Fruit fly (Drosophila melanogaster) whole organism, wandering third instar larva: ENCODE measurements around the gene SMC1.

Experiments used
- Abd-B ChIP-seq: fragments of >200 bp; optimal IDR thresholded peaks from 2 replicates; lab custom pipeline; 2017; ENCODE audit warnings: missing biosample characterization, missing genetic modification characterization
- CG32264 ChIP-seq: fragments of 200-800 bp; sonication (Bioruptor generic); optimal IDR thresholded peaks from 2 replicates; lab custom pipeline; 2016; ENCODE audit warnings: missing biosample characterization, missing genetic modification characterization
- CG9705 ChIP-seq: fragments of 200-800 bp; sonication (Bioruptor generic); optimal IDR thresholded peaks from 2 replicates; lab custom pipeline; 2018; ENCODE audit warnings: missing biosample characterization, mild to moderate bottlenecking, missing genetic modification characterization
- CrebA ChIP-seq: fragments of 200-800 bp; sonication (Bioruptor generic); optimal IDR thresholded peaks from 2 replicates; lab custom pipeline; 2016; ENCODE audit warnings: missing biosample characterization, mild to moderate bottlenecking, missing genetic modification characterization, borderline replicate concordance
- Dfd ChIP-seq: fragments of >200 bp; optimal IDR thresholded peaks from 2 replicates; lab custom pipeline; 2017; ENCODE audit warnings: missing biosample characterization, missing genetic modification characterization
- Dif ChIP-seq: fragments of 200-275, 200-300 bp; sonication (Bioruptor generic); optimal IDR thresholded peaks from 2 replicates; lab custom pipeline; 2018; ENCODE audit warnings: missing biosample characterization, missing genetic modification characterization; ENCODE audit not compliant: partially characterized antibody
- GATAd ChIP-seq: sonication (Bioruptor generic); optimal IDR thresholded peaks from 2 replicates; lab custom pipeline; 2016; ENCODE audit warnings: missing biosample characterization, missing genetic modification characterization
- HLH106 ChIP-seq: fragments of 200-800 bp; optimal IDR thresholded peaks from 3 replicates; lab custom pipeline; 2019; ENCODE audit warnings: missing biosample characterization, mild to moderate bottlenecking, missing genetic modification characterization, moderate library complexity
- Hnf4 ChIP-seq: fragments of 200-800 bp; sonication (Bioruptor generic); optimal IDR thresholded peaks from 2 replicates; lab custom pipeline; 2016; ENCODE audit warnings: missing biosample characterization, mild to moderate bottlenecking, missing genetic modification characterization
- Hr78 ChIP-seq: fragments of >200 bp; optimal IDR thresholded peaks from 2 replicates; lab custom pipeline; 2017; ENCODE audit warnings: missing biosample characterization, missing genetic modification characterization
- Hr83 ChIP-seq: fragments of 200-300 bp; sonication (Bioruptor generic); optimal IDR thresholded peaks from 2 replicates; lab custom pipeline; 2016; ENCODE audit warnings: missing biosample characterization, mild to moderate bottlenecking, missing genetic modification characterization, moderate library complexity; ENCODE audit not compliant: poor library complexity, severe bottlenecking
- Jra ChIP-seq: sonication (Bioruptor generic); optimal IDR thresholded peaks from 2 replicates; lab custom pipeline; 2016; ENCODE audit warnings: missing biosample characterization, missing genetic modification characterization
- Mio ChIP-seq: sonication (Bioruptor generic); optimal IDR thresholded peaks from 2 replicates; lab custom pipeline; 2016; ENCODE audit warnings: missing biosample characterization, missing genetic modification characterization
- Myc ChIP-seq: fragments of >200 bp; optimal IDR thresholded peaks from 2 replicates; lab custom pipeline; 2017
- N ChIP-seq: fragments of >200 bp; optimal IDR thresholded peaks from 2 replicates; lab custom pipeline; 2018; ENCODE audit warnings: missing biosample characterization, missing external identifiers, missing genetic modification characterization
- OdsH ChIP-seq: fragments of 200-800 bp; sonication (Bioruptor generic); optimal IDR thresholded peaks from 2 replicates; lab custom pipeline; 2016; ENCODE audit warnings: missing biosample characterization, mild to moderate bottlenecking, missing genetic modification characterization
- Rel ChIP-seq, 2 experiments: fragments of 200-800 bp; sonication (Bioruptor generic) in 1 of 2; optimal IDR thresholded peaks; 2 replicates in 1 of 2; 3 replicates in 1 of 2; lab custom pipeline; 2016 to 2019; ENCODE audit warnings: mild to moderate bottlenecking in 2 of 2, missing biosample characterization in 2 of 2, missing genetic modification characterization in 2 of 2, moderate library complexity in 1 of 2
- Sp1 ChIP-seq: fragments of 200-800 bp; sonication (Bioruptor generic); optimal IDR thresholded peaks from 3 replicates; lab custom pipeline; 2019; ENCODE audit warnings: missing biosample characterization, mild to moderate bottlenecking, missing genetic modification characterization, moderate library complexity
- Vsx2 ChIP-seq: fragments of 200-300, 225-300 bp; sonication (Bioruptor generic); optimal IDR thresholded peaks from 2 replicates; lab custom pipeline; 2018; ENCODE audit warnings: missing biosample characterization, missing genetic modification characterization; ENCODE audit not compliant: partially characterized antibody
- br ChIP-seq: fragments of 200-800 bp; sonication (Bioruptor generic); optimal IDR thresholded peaks from 2 replicates; lab custom pipeline; 2016; ENCODE audit warnings: missing biosample characterization, missing genetic modification characterization
- brk ChIP-seq: fragments of 200-800 bp; sonication (Bioruptor generic); optimal IDR thresholded peaks from 2 replicates; lab custom pipeline; 2016; ENCODE audit warnings: missing biosample characterization, mild to moderate bottlenecking, missing genetic modification characterization
- dl ChIP-seq, 2 experiments: fragments of 175-275, 200-275 bp in 1 of 2; fragments of 200-275 bp in 1 of 2; sonication (Bioruptor generic); optimal IDR thresholded peaks; lab custom pipeline; 2018; ENCODE audit warnings: mild to moderate bottlenecking in 2 of 2, missing biosample characterization in 2 of 2, missing genetic modification characterization in 2 of 2, moderate library complexity in 2 of 2; ENCODE audit not compliant: partially characterized antibody in 2 of 2, insufficient read depth in 1 of 2
- dmrt93B ChIP-seq: fragments of 200-800 bp; sonication (Bioruptor generic); optimal IDR thresholded peaks from 2 replicates; lab custom pipeline; 2018; ENCODE audit warnings: missing biosample characterization, mild to moderate bottlenecking, missing genetic modification characterization
- dsf ChIP-seq: sonication (Bioruptor generic); optimal IDR thresholded peaks from 2 replicates; lab custom pipeline; 2016; ENCODE audit warnings: missing biosample characterization, missing genetic modification characterization, borderline replicate concordance
- ey ChIP-seq: fragments of 200-800 bp; sonication (Bioruptor generic); optimal IDR thresholded peaks from 2 replicates; lab custom pipeline; 2016; ENCODE audit warnings: missing biosample characterization, missing genetic modification characterization
- foxo ChIP-seq, 2 experiments: fragments of 200-800 bp; sonication (Bioruptor generic); optimal IDR thresholded peaks; 2 replicates in 1 of 2; 3 replicates in 1 of 2; lab custom pipeline; 2016 to 2017; ENCODE audit warnings: missing biosample characterization in 2 of 2, missing genetic modification characterization in 2 of 2
- fru ChIP-seq: fragments of 200-800 bp; sonication (Bioruptor generic); optimal IDR thresholded peaks from 3 replicates; lab custom pipeline; 2016; ENCODE audit warnings: missing biosample characterization, mild to moderate bottlenecking, missing genetic modification characterization
- h ChIP-seq: fragments of 200-800 bp; sonication (Bioruptor generic); optimal IDR thresholded peaks from 3 replicates; lab custom pipeline; 2016; ENCODE audit warnings: missing biosample characterization, mild to moderate bottlenecking, missing genetic modification characterization
- jim ChIP-seq: fragments of 175-275, 200-325 bp; sonication (Bioruptor generic); optimal IDR thresholded peaks from 2 replicates; lab custom pipeline; 2016; ENCODE audit warnings: missing biosample characterization, mild to moderate bottlenecking, missing genetic modification characterization
- lola ChIP-seq: fragments of >200 bp; optimal IDR thresholded peaks from 2 replicates; lab custom pipeline; 2017; ENCODE audit warnings: missing biosample characterization, missing genetic modification characterization
- pan ChIP-seq: fragments of >200 bp; optimal IDR thresholded peaks from 2 replicates; lab custom pipeline; 2017
- psq ChIP-seq: fragments of 200-800 bp; sonication (Bioruptor generic); optimal IDR thresholded peaks from 3 replicates; lab custom pipeline; 2017; ENCODE audit warnings: missing biosample characterization, mild to moderate bottlenecking, missing genetic modification characterization, moderate library complexity
- rgr ChIP-seq: fragments of 200-800 bp; sonication (Bioruptor generic); optimal IDR thresholded peaks from 3 replicates; lab custom pipeline; 2016; ENCODE audit warnings: missing biosample characterization, mild to moderate bottlenecking, missing genetic modification characterization
- sage ChIP-seq: fragments of 200-800 bp; sonication (Bioruptor generic); optimal IDR thresholded peaks from 2 replicates; lab custom pipeline; 2016; ENCODE audit warnings: missing biosample characterization, mild to moderate bottlenecking, missing genetic modification characterization
- sv ChIP-seq: fragments of 200-800 bp; sonication (Bioruptor generic); optimal IDR thresholded peaks from 3 replicates; lab custom pipeline; 2016; ENCODE audit warnings: missing biosample characterization, missing genetic modification characterization
- tai ChIP-seq: sonication (Bioruptor generic); optimal IDR thresholded peaks from 2 replicates; lab custom pipeline; 2016; ENCODE audit warnings: missing biosample characterization, missing genetic modification characterization
- usp ChIP-seq: fragments of >200 bp; optimal IDR thresholded peaks from 2 replicates; lab custom pipeline; 2017; ENCODE audit warnings: missing biosample characterization, missing genetic modification characterization
- woc ChIP-seq: sonication (Bioruptor generic); optimal IDR thresholded peaks from 2 replicates; lab custom pipeline; 2016; ENCODE audit warnings: missing biosample characterization, mild to moderate bottlenecking, missing genetic modification characterization

The SMC1 gene

DNA sequence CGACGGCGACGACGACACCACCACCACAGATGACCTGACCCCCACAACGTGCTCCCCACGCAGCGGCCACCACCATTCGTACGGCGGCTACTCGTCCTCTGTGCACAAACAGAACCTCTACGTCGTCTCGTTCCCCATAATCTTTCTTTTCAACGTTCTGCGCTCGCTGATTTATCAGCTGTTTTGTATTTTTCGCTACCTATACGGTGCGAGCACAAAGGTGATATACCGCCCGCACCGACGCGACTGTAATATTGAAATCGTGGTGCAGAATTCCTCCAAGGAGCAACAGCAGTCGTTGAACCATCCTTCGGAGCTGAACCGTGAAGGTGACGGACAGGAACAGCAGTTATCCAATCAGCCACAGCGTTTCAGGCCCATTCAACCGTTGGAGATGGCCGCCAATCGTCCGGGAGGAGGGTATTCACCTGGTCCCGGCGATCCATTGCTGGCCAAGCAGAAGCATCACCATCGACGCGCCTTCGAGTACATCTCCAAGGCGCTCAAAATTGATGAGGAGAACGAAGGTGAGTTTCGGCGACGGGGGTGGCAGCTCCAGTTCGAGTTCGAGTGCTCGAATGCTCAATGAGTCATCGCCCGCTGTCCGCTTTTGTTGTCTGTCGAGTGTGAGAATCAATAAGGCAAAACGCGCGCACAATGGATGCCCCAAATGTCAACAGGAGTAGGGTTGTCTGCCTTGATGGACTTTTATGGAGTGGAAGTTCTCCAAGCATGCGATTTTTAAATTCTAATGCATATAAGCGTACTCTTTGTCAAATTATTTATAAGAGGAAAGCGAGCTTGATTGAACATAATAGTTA is 19.1 kb upstream of the SMC1 start, which contains the start of gene Miro (continued):
- TF ChIP-seq foxo (GFP tag; optimal IDR thresholded peaks at IDR 0.05; lab: Kevin White, UChicago), result peak in 1 of 2 experiments; percentile 46

DNA sequence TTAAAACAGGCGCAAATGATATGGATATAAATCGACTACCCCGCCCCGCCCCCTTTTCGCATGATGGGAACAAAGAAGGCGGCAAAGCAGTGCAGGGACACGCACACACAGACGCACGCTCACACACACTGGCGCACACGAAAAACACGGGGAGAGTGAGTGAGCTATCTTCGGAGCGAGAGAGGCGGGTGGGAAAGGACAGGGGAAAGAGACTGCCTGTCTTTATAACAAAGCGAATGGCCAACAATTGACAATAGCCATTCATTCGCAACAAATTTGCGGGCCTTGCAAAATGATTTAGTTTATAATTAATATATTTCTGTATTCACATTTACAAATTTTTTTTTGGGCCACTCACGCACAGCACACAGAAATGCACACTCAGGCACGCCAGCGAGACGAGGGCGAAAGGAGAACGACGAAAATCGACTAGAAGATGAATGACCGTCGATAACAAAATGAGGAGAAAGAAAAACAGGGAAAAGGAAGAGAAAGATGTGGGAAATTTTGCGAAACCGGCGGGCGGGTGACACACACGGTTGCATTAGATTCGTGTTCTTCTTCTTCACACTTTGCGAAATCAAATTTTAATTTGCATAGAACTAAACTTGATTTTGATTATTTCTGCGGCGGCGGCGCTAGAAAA is 11.4 kb upstream of the SMC1 start:
- no peak for TF ChIP-seq Mio (GFP tag; lab: Kevin White, UChicago)
- no peak for TF ChIP-seq lola (GFP tag; lab: Kevin White, UChicago)
- TF ChIP-seq OdsH, result no peak
- TF ChIP-seq foxo (GFP tag; optimal IDR thresholded peaks at IDR 0.05; lab: Kevin White, UChicago), result no peak
- TF ChIP-seq HLH106 (tag; lab: Kevin White, UChicago), result no peak
- peak; percentile 97 for TF ChIP-seq psq
- peak; percentile 6 for TF ChIP-seq sage (GFP tag; lab: Kevin White, UChicago)
- peak; percentile 41 for TF ChIP-seq Rel (GFP tag; optimal IDR thresholded peaks at IDR 0.05; lab: Kevin White, UChicago)
- peak; percentile 26 for TF ChIP-seq Rel (tag; optimal IDR thresholded peaks at IDR 0.05; lab: Kevin White, UChicago)
- no peak for TF ChIP-seq ey (GFP tag; lab: Kevin White, UChicago)
- no peak for TF ChIP-seq Dfd
- TF ChIP-seq Vsx2 (GFP tag; lab: Kevin White, UChicago), result no peak
- no peak for TF ChIP-seq Abd-B
- no peak for TF ChIP-seq CrebA
- TF ChIP-seq Hnf4 (GFP tag; lab: Kevin White, UChicago), result peak; percentile 10
- no peak for TF ChIP-seq GATAd (GFP tag; lab: Kevin White, UChicago)
- no peak for TF ChIP-seq Hr78 (GFP tag; lab: Kevin White, UChicago)
- TF ChIP-seq Myc (lab: Kevin White, UChicago), result no peak
- TF ChIP-seq Jra (GFP tag; lab: Kevin White, UChicago), result no peak
- peak; percentile 50 for TF ChIP-seq h (GFP tag; lab: Kevin White, UChicago)
- TF ChIP-seq brk (GFP tag; lab: Kevin White, UChicago), result no peak
- no peak for TF ChIP-seq rgr (GFP tag; lab: Kevin White, UChicago)
- peak; percentile 17 for TF ChIP-seq fru (GFP tag; lab: Kevin White, UChicago)
- no peak for TF ChIP-seq sv (GFP tag; lab: Kevin White, UChicago)
- peak; percentile 24 for TF ChIP-seq CG32264 (GFP tag; lab: Kevin White, UChicago)
- no peak for TF ChIP-seq pan (lab: Kevin White, UChicago)
- no peak for TF ChIP-seq CG9705 (GFP tag; lab: Kevin White, UChicago)
- no peak for TF ChIP-seq Sp1 (GFP tag; lab: Kevin White, UChicago)
- peak; percentile 73 for TF ChIP-seq N (GFP tag; lab: Kevin White, UChicago)
- no peak for TF ChIP-seq tai (GFP tag; lab: Kevin White, UChicago)
- TF ChIP-seq dl (GFP tag; optimal IDR thresholded peaks at IDR 0.05; lab: Kevin White, UChicago; ENCODE audit: insufficient read depth in 1 of 2, partially characterized antibody in 2 of 2), result no peak
- TF ChIP-seq usp, result no peak
- TF ChIP-seq Dif, result peak; percentile 77
- peak; percentile 0 for TF ChIP-seq br (GFP tag; lab: Kevin White, UChicago)
- no peak for TF ChIP-seq woc (GFP tag; lab: Kevin White, UChicago)
- TF ChIP-seq dmrt93B, result no peak
- TF ChIP-seq dsf (GFP tag; lab: Kevin White, UChicago), result no peak
- no peak for TF ChIP-seq jim (GFP tag; lab: Kevin White, UChicago)
- peak; percentile 64 for TF ChIP-seq Hr83 (GFP tag; lab: Kevin White, UChicago)
